Worm (Caenorhabditis elegans) whole organism, L1 larva: ENCODE results near the gene F19F10.14.

ENCODE experiments used
- elt-3 ChIP-seq, 6 experiments: fragments of 150-350 bp in 1 of 6; sonication (generic microtip); optimal IDR thresholded peaks; 2 replicates each; lab custom pipeline; 2017 to 2018; ENCODE audit warnings: missing biosample characterization in 6 of 6, missing genetic modification characterization in 6 of 6, inconsistent platforms in 1 of 6
- lsy-2 ChIP-seq, 2 experiments: fragments of 150-350 bp; optimal IDR thresholded peaks; 2 replicates each; lab custom pipeline; 2014; ENCODE audit warnings: missing biosample characterization in 2 of 2, missing genetic modification characterization in 2 of 2
- sup-37 ChIP-seq: fragments of 200-800 bp; sonication (Bioruptor generic); optimal IDR thresholded peaks from 2 replicates; lab custom pipeline; 2018; ENCODE audit warnings: mild to moderate bottlenecking, missing genetic modification characterization, missing compliant biosample characterization
- tbx-2 ChIP-seq: sonication (generic microtip); optimal IDR thresholded peaks from 2 replicates; lab custom pipeline; 2016; ENCODE audit warnings: missing genetic modification characterization, missing compliant biosample characterization
- ztf-11 ChIP-seq, 2 experiments: sonication (generic microtip); optimal IDR thresholded peaks; 2 replicates each; lab custom pipeline; 2016 to 2017; ENCODE audit warnings: missing genetic modification characterization in 2 of 2, missing biosample characterization in 1 of 2, missing compliant biosample characterization in 1 of 2

- TF ChIP-seq elt-3 (tag; optimal IDR thresholded peaks at IDR 0.05; lab: Kevin White, UChicago), result no peak
- TF ChIP-seq ztf-11 (tag; optimal IDR thresholded peaks at IDR 0.05; lab: Kevin White, UChicago), result no peak
- TF ChIP-seq tbx-2, result no peak
- TF ChIP-seq sup-37 (GFP tag; lab: Kevin White, UChicago), result no peak
- no peak for TF ChIP-seq lsy-2 (tag; optimal IDR thresholded peaks at IDR 0.05; lab: Kevin White, UChicago)
These were observed 24.3 kb upstream of the F19F10.14 start for ce11 chrV:7595132-7595531.
